Fruit fly (Drosophila melanogaster) whole organism, embryonic: ENCODE data around the gene Cht2.
A peak's percentile ranks its signal among the peaks of the same experiment; 100 is the strongest.

ENCODE experiments used
- B-H2 ChIP-seq: fragments of 200-800 bp; sonication (Bioruptor generic); optimal IDR thresholded peaks from 2 replicates; lab custom pipeline; 2018; ENCODE audit warnings: missing biosample characterization, mild to moderate bottlenecking, missing genetic modification characterization
- CG1024 ChIP-seq: fragments of 200-800 bp; sonication (Bioruptor generic); IDR thresholded peaks from 2 replicates; pipeline ENCODE4 v1.3.6; 2022; ENCODE audit warnings: missing biosample characterization, missing genetic modification characterization
- CG10654 ChIP-seq: fragments of 200-800 bp; sonication (Bioruptor generic); optimal IDR thresholded peaks from 2 replicates; lab custom pipeline; 2016; ENCODE audit warnings: missing biosample characterization, missing genetic modification characterization
- CG10959 ChIP-seq: fragments of 200-800 bp; sonication (Bioruptor generic); IDR thresholded peaks from 2 replicates; pipeline ENCODE4 v1.3.6; 2022; ENCODE audit warnings: missing biosample characterization, missing genetic modification characterization
- CG10979 ChIP-seq: fragments of 200-800 bp; sonication (Bioruptor generic); optimal IDR thresholded peaks from 2 replicates; lab custom pipeline; 2018; ENCODE audit warnings: missing biosample characterization, mild to moderate bottlenecking, missing genetic modification characterization, moderate library complexity
- CG13624 ChIP-seq: fragments of 200-800 bp; sonication (Bioruptor generic); optimal IDR thresholded peaks from 2 replicates; lab custom pipeline; 2016; ENCODE audit warnings: missing biosample characterization, missing genetic modification characterization
- CG17802 ChIP-seq: fragments of 200-800 bp; sonication (Bioruptor generic); optimal IDR thresholded peaks from 2 replicates; lab custom pipeline; 2018; ENCODE audit warnings: missing biosample characterization, mild to moderate bottlenecking, missing genetic modification characterization, moderate library complexity
- CG18011 ChIP-seq: fragments of 200-800 bp; sonication (Bioruptor generic); optimal IDR thresholded peaks from 2 replicates; lab custom pipeline; 2017; ENCODE audit warnings: missing biosample characterization, missing genetic modification characterization, mild to moderate bottlenecking, moderate library complexity, missing genotype
- CG18599 ChIP-seq: fragments of 200-800 bp; sonication (Bioruptor generic); optimal IDR thresholded peaks from 3 replicates; lab custom pipeline; 2017; ENCODE audit warnings: missing biosample characterization, missing genetic modification characterization, mild to moderate bottlenecking, moderate library complexity, missing genetic modification reagents
- CG2120 ChIP-seq: fragments of 200-800 bp; sonication (Bioruptor generic); optimal IDR thresholded peaks from 3 replicates; lab custom pipeline; 2016; ENCODE audit warnings: missing biosample characterization, missing genetic modification characterization
- CG3065 ChIP-seq: fragments of 200-800 bp; sonication (Bioruptor generic); optimal IDR thresholded peaks from 2 replicates; lab custom pipeline; 2016; ENCODE audit warnings: missing biosample characterization, missing genetic modification characterization
- CG3995 ChIP-seq: fragments of 200-800 bp; sonication (Bioruptor generic); optimal IDR thresholded peaks from 3 replicates; lab custom pipeline; 2016; ENCODE audit warnings: missing biosample characterization, missing genetic modification characterization
- CG4424 ChIP-seq: fragments of 200-800 bp; sonication (Bioruptor generic); optimal IDR thresholded peaks from 3 replicates; lab custom pipeline; 2016; ENCODE audit warnings: missing biosample characterization, missing genetic modification characterization
- CG7745 ChIP-seq: fragments of 200-800 bp; sonication (Bioruptor generic); optimal IDR thresholded peaks from 2 replicates; lab custom pipeline; 2018; ENCODE audit warnings: missing biosample characterization, mild to moderate bottlenecking, missing genetic modification characterization, moderate library complexity
- CG8290 ChIP-seq, 3 experiments: fragments of 200-800 bp; sonication (Bioruptor generic); optimal IDR thresholded peaks; 2 replicates each; lab custom pipeline; 2016 to 2019; ENCODE audit warnings: missing biosample characterization in 3 of 3, missing genetic modification characterization in 3 of 3, mild to moderate bottlenecking in 2 of 3, moderate library complexity in 1 of 3
- CG8359 ChIP-seq: fragments of 200-800 bp; sonication (Bioruptor generic); optimal IDR thresholded peaks from 2 replicates; lab custom pipeline; 2017; ENCODE audit warnings: missing biosample characterization, mild to moderate bottlenecking, missing genetic modification characterization, borderline replicate concordance
- CG9932 ChIP-seq: fragments of 200-800 bp; sonication (Bioruptor generic); IDR thresholded peaks from 2 replicates; pipeline ENCODE4 v1.3.6; 2022; ENCODE audit warnings: missing biosample characterization, missing genetic modification characterization
- D19A ChIP-seq: fragments of 200-800 bp; optimal IDR thresholded peaks from 3 replicates; lab custom pipeline; 2019; ENCODE audit warnings: missing biosample characterization, mild to moderate bottlenecking, missing genetic modification characterization, moderate library complexity
- E2f2 ChIP-seq: fragments of 200-800 bp; sonication (Bioruptor generic); IDR thresholded peaks from 2 replicates; pipeline ENCODE4 v1.3.6; 2022; ENCODE audit warnings: missing biosample characterization, missing genetic modification characterization
- ERR ChIP-seq: fragments of 200-800 bp; sonication (Bioruptor generic); optimal IDR thresholded peaks from 2 replicates; lab custom pipeline; 2016; ENCODE audit warnings: missing biosample characterization, missing genetic modification characterization
- Ets97D ChIP-seq: fragments of 200-800 bp; sonication (Bioruptor generic); optimal IDR thresholded peaks from 3 replicates; lab custom pipeline; 2016; ENCODE audit warnings: missing biosample characterization, missing genetic modification characterization
- HLH3B ChIP-seq: fragments of 200-800 bp; sonication (Bioruptor generic); IDR thresholded peaks from 2 replicates; pipeline ENCODE4 v1.3.6; 2022; ENCODE audit warnings: missing biosample characterization, missing genetic modification characterization
- Hmr ChIP-seq: fragments of 200-800 bp; sonication (Bioruptor generic); optimal IDR thresholded peaks from 3 replicates; lab custom pipeline; 2017; ENCODE audit warnings: mild to moderate bottlenecking, missing biosample characterization, missing genetic modification reagents, missing genetic modification characterization
- Med ChIP-seq: fragments of 200-800 bp; sonication (Bioruptor generic); peaks from one replicate; lab custom pipeline; 2016; ENCODE audit warnings: missing biosample characterization, missing genetic modification characterization, mild to moderate bottlenecking, inconsistent platforms, moderate library complexity
- Meics ChIP-seq: fragments of 200-800 bp; sonication (Bioruptor generic); optimal IDR thresholded peaks from 2 replicates; lab custom pipeline; 2017; ENCODE audit warnings: missing biosample characterization, mild to moderate bottlenecking, missing genetic modification characterization
- Nf-YC ChIP-seq: fragments of 200-800 bp; optimal IDR thresholded peaks from 3 replicates; lab custom pipeline; 2019; ENCODE audit warnings: missing biosample characterization, mild to moderate bottlenecking, missing genetic modification characterization, moderate library complexity
- NfI ChIP-seq: fragments of 200-800 bp; sonication (Bioruptor generic); optimal IDR thresholded peaks from 3 replicates; lab custom pipeline; 2018; ENCODE audit warnings: missing biosample characterization, mild to moderate bottlenecking, missing genetic modification characterization, moderate library complexity
- Rfx ChIP-seq: fragments of 200-800 bp; sonication (Bioruptor generic); IDR thresholded peaks from 2 replicates; pipeline ENCODE4 v1.3.6; 2022; ENCODE audit warnings: missing biosample characterization, missing genetic modification characterization
- Sry-β ChIP-seq: fragments of 200-800 bp; sonication (Bioruptor generic); optimal IDR thresholded peaks from 2 replicates; lab custom pipeline; 2018; ENCODE audit warnings: missing biosample characterization, mild to moderate bottlenecking, missing genetic modification characterization, moderate library complexity
- Tbp ChIP-seq: fragments of >200 bp; optimal IDR thresholded peaks from 2 replicates; lab custom pipeline; 2018; ENCODE audit warnings: missing biosample characterization, missing genetic modification characterization
- Trl ChIP-seq, 3 experiments: fragments of >200 bp in 2 of 3; fragments of 200-800 bp in 1 of 3; sonication (Bioruptor generic) in 1 of 3; optimal IDR thresholded peaks; 2 replicates in 1 of 3; 3 replicates in 2 of 3; lab custom pipeline; 2016 to 2017; ENCODE audit warnings: missing biosample characterization in 1 of 3, missing genetic modification characterization in 1 of 3
- abd-A ChIP-seq: fragments of 200-800 bp; sonication (Bioruptor generic); optimal IDR thresholded peaks from 3 replicates; lab custom pipeline; 2019; ENCODE audit warnings: missing biosample characterization, mild to moderate bottlenecking, missing genetic modification characterization, moderate library complexity
- az2 ChIP-seq: fragments of 200-800 bp; sonication (Bioruptor generic); optimal IDR thresholded peaks from 3 replicates; lab custom pipeline; 2016; ENCODE audit warnings: missing biosample characterization, missing genetic modification characterization
- bsh ChIP-seq, 2 experiments: fragments of 200-800 bp; sonication (Bioruptor generic); optimal IDR thresholded peaks; 2 replicates each; lab custom pipeline; 2017 to 2018; ENCODE audit warnings: mild to moderate bottlenecking in 2 of 2, missing biosample characterization in 2 of 2, missing genetic modification characterization in 2 of 2, moderate library complexity in 1 of 2
- da ChIP-seq: fragments of 200-800 bp; sonication (Bioruptor generic); optimal IDR thresholded peaks from 2 replicates; lab custom pipeline; 2016; ENCODE audit warnings: missing biosample characterization, missing genetic modification characterization
- dmrt11E ChIP-seq: fragments of 200-800 bp; sonication (Bioruptor generic); optimal IDR thresholded peaks from 3 replicates; lab custom pipeline; 2018; ENCODE audit warnings: missing biosample characterization, mild to moderate bottlenecking, missing genetic modification characterization, moderate library complexity
- ewg ChIP-seq: fragments of 200-800 bp; sonication (Bioruptor generic); optimal IDR thresholded peaks from 3 replicates; lab custom pipeline; 2017; ENCODE audit warnings: mild to moderate bottlenecking, missing biosample characterization, missing genetic modification reagents, missing genetic modification characterization
- hbn ChIP-seq: fragments of 200-800 bp; sonication (Bioruptor generic); IDR thresholded peaks from 2 replicates; pipeline ENCODE4 v1.3.6; 2022; ENCODE audit warnings: missing biosample characterization, missing genetic modification characterization; ENCODE audit not compliant: partially characterized antibody
- lmd ChIP-seq: fragments of 200-800 bp; sonication (Bioruptor generic); IDR thresholded peaks from 2 replicates; pipeline ENCODE4 v1.3.6; 2022; ENCODE audit warnings: missing biosample characterization, missing genetic modification characterization
- maf-S ChIP-seq: fragments of 200-800 bp; sonication (Bioruptor generic); optimal IDR thresholded peaks from 2 replicates; lab custom pipeline; 2016; ENCODE audit warnings: missing biosample characterization, missing genetic modification characterization
- onecut ChIP-seq: fragments of 200-800 bp; sonication (Bioruptor generic); IDR thresholded peaks from 2 replicates; pipeline ENCODE4 v1.3.6; 2022; ENCODE audit warnings: missing biosample characterization, missing genetic modification characterization
- pfk ChIP-seq: fragments of 200-800 bp; sonication (Bioruptor generic); optimal IDR thresholded peaks from 2 replicates; lab custom pipeline; 2018; ENCODE audit warnings: missing biosample characterization, mild to moderate bottlenecking, missing genetic modification characterization, moderate library complexity
- pros ChIP-seq: fragments of 200-800 bp; sonication (Bioruptor generic); optimal IDR thresholded peaks from 3 replicates; lab custom pipeline; 2019; ENCODE audit warnings: missing biosample characterization, mild to moderate bottlenecking, missing genetic modification characterization, moderate library complexity
- pzg ChIP-seq: fragments of 200-800 bp; sonication (Bioruptor generic); optimal IDR thresholded peaks from 3 replicates; lab custom pipeline; 2018; ENCODE audit warnings: missing biosample characterization, mild to moderate bottlenecking, missing genetic modification characterization, moderate library complexity
- row ChIP-seq: fragments of 200-800 bp; sonication (Bioruptor generic); IDR thresholded peaks from 3 replicates; pipeline ENCODE4 v1.3.6; 2022; ENCODE audit warnings: missing biosample characterization, missing genetic modification characterization
- seq ChIP-seq: fragments of 200-800 bp; sonication (Bioruptor generic); IDR thresholded peaks from 2 replicates; pipeline ENCODE4 v1.3.6; 2022; ENCODE audit warnings: missing biosample characterization, missing genetic modification characterization
- tx ChIP-seq: fragments of 200-800 bp; sonication (Bioruptor generic); optimal IDR thresholded peaks from 2 replicates; lab custom pipeline; 2016; ENCODE audit warnings: missing biosample characterization, missing genetic modification characterization
- unc-4 ChIP-seq: fragments of 200-800 bp; sonication (Bioruptor generic); IDR thresholded peaks from 2 replicates; pipeline ENCODE4 v1.3.6; 2022; ENCODE audit warnings: missing biosample characterization, missing genetic modification characterization; ENCODE audit not compliant: partially characterized antibody
- zf30C ChIP-seq: fragments of 200-800 bp; sonication (Bioruptor generic); optimal IDR thresholded peaks from 3 replicates; lab custom pipeline; 2018; ENCODE audit warnings: missing biosample characterization, mild to moderate bottlenecking, missing genetic modification characterization

The Cht2 gene

DNA sequence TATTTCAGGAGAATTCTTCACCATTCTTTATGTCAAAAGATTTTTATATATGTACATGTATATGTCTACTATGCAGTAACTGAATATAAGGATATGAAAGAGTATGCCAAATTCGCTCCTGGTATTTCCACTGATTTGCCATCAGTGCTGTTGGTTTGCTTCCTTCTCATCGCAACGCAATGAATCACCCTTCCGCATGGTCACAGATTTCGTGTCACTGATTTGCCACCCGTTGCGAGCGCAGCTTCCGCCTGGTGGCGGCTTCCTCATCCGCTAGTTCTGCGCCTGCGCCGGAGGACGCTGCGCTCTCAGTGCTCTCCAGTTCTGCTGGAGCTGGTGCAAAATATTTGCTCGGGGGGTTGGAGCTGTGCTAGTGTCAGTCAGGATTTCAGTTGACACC is 7.5 kb downstream of the Cht2 start:
- TF ChIP-seq CG18011 (GFP tag; lab: Kevin White, UChicago) = no peak
- no peak for TF ChIP-seq pfk
- no peak for TF ChIP-seq bsh (GFP tag; optimal IDR thresholded peaks at IDR 0.05; lab: Kevin White, UChicago)
- no peak for TF ChIP-seq hbn
- TF ChIP-seq CG18599 = peak; percentile 14
- TF ChIP-seq CG2120 (GFP tag; lab: Kevin White, UChicago) = peak; percentile 17
- TF ChIP-seq da (GFP tag; lab: Kevin White, UChicago) = no peak
- peak; percentile 20 for TF ChIP-seq Sry-β
- TF ChIP-seq Ets97D (GFP tag; lab: Kevin White, UChicago) = peak; percentile 49
- TF ChIP-seq Med (GFP tag; lab: Kevin White, UChicago) = peak; percentile 88
- peak; percentile 58 for TF ChIP-seq row
- TF ChIP-seq CG3995 = peak; percentile 94
- peak; percentile 98 for TF ChIP-seq ewg (GFP tag; lab: Kevin White, UChicago)
- no peak for TF ChIP-seq CG8359 (GFP tag; lab: Kevin White, UChicago)
- 0 out of 2 replicates have a peak, but pooled peaks have one; percentile 15 for TF ChIP-seq Rfx
- peak; percentile 12; the same call in 1 of the 2 replicates for TF ChIP-seq CG9932 (GFP tag; lab: Robert Waterston, UW)
- no peak for TF ChIP-seq CG8290 (GFP tag; optimal IDR thresholded peaks at IDR 0.05; lab: Kevin White, UChicago)
- peak in 1 of 2 experiments; percentile 46 for TF ChIP-seq CG8290 (tag; optimal IDR thresholded peaks at IDR 0.05; lab: Kevin White, UChicago)
- no peak for TF ChIP-seq pros
- TF ChIP-seq Meics (GFP tag; lab: Kevin White, UChicago) = no peak
- peak; percentile 22 to 32 for TF ChIP-seq Trl (optimal IDR thresholded peaks at IDR 0.05; lab: Kevin White, UChicago)
- TF ChIP-seq Trl (GFP tag; optimal IDR thresholded peaks at IDR 0.05; lab: Kevin White, UChicago) = no peak
- peak; percentile 10 for TF ChIP-seq NfI (GFP tag; lab: Kevin White, UChicago)
- 0 out of 2 replicates have a peak, but pooled peaks have one; percentile 35 for TF ChIP-seq onecut
- TF ChIP-seq CG13624 (GFP tag; lab: Kevin White, UChicago) = no peak
- TF ChIP-seq E2f2 = no peak
- TF ChIP-seq Tbp (GFP tag; lab: Kevin White, UChicago) = no peak
- TF ChIP-seq Nf-YC = peak; percentile 12
- TF ChIP-seq lmd (GFP tag; lab: Robert Waterston, UW) = peak; percentile 27; the same call in 1 of the 2 replicates
- TF ChIP-seq seq = peak; percentile 70
- TF ChIP-seq unc-4 (GFP tag; lab: Robert Waterston, UW) = 0 out of 2 replicates have a peak, but pooled peaks have one; percentile 14
- peak; percentile 27 for TF ChIP-seq abd-A (tag; lab: Kevin White, UChicago)
- TF ChIP-seq Hmr (GFP tag; lab: Kevin White, UChicago) = peak; percentile 38
- peak; percentile 8 for TF ChIP-seq pzg (GFP tag; lab: Kevin White, UChicago)
- peak; percentile 2 for TF ChIP-seq B-H2 (GFP tag; lab: Kevin White, UChicago)
- peak; percentile 69 for TF ChIP-seq D19A (tag; lab: Kevin White, UChicago)

DNA sequence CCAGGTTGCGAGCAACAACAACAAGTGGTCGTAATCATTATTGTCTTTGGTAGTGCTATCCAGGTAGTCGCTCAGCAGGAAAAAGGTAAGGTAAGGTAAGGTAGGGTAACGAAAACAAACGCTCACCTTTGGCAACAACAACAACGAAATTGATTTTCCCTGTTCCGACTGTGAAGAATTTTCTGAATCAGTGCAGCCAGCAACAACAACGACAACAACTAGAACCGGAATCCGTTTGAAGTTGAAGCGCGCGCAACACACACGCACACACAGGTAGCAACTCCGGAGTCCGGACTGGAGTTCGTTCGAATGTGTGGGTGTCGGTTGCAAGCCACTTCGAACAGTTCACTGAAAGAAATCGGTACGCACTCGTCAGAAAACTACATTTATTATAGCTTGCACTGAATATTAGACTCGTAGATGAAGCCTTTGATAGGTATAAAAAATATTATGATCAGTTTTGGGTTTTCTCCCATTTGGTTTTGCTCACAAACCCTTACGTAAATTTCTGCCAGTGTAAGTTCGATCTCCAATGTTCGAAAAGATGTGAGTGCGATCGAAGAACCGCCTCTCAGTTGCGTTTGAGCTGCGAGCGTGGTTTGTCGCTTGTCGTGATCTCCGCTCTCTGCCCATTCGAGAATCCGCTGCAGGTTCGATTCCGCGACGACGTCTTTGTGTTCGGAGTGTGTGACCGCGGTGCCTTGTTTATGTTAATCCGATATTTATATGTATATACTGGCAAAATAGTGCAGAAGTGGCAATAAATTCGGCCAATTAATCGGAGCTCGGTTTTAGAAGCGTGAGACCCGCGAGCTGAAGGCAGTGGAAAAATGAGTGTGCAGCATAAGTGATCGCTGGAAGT is 9.2 kb downstream of the Cht2 start, which contains the start of gene CG13921:
Gene CG13921 (plus strand): TSS at position 570 of the 862 bp plus-strand sequence.
- TF ChIP-seq az2 (GFP tag; lab: Kevin White, UChicago) (peak; percentile 99), CG10959 (peak; percentile 100), CG4424 (GFP tag; lab: Kevin White, UChicago) (peak; percentile 100), HLH3B (GFP tag; lab: Robert Waterston, UW) (peak; percentile 99), CG1024 (GFP tag; lab: Robert Waterston, UW) (peak; percentile 98), ERR (GFP tag; lab: Kevin White, UChicago) (peak; percentile 97), tx (GFP tag; lab: Kevin White, UChicago) (peak; percentile 98), zf30C (GFP tag; lab: Kevin White, UChicago) (peak; percentile 100), CG3065 (peak; percentile 98), dmrt11E (tag; lab: Kevin White, UChicago) (peak; percentile 100), CG7745 (peak; percentile 92), maf-S (GFP tag; lab: Kevin White, UChicago) (peak; percentile 99), CG17802 (tag; lab: Kevin White, UChicago) (peak; percentile 93), CG10979 (tag; lab: Kevin White, UChicago) (peak; percentile 100), CG10654 (GFP tag; lab: Kevin White, UChicago) (peak; percentile 99)
